Fruit fly (Drosophila melanogaster) whole organism, wandering third instar larva: Measurements from ENCODE around the gene Traf4.

Source experiments
- CG9705 ChIP-seq: fragments of 200-800 bp; sonication (Bioruptor generic); optimal IDR thresholded peaks from 2 replicates; lab custom pipeline; 2018; ENCODE audit warnings: missing biosample characterization, mild to moderate bottlenecking, missing genetic modification characterization
- Hr83 ChIP-seq: fragments of 200-300 bp; sonication (Bioruptor generic); optimal IDR thresholded peaks from 2 replicates; lab custom pipeline; 2016; ENCODE audit warnings: missing biosample characterization, mild to moderate bottlenecking, missing genetic modification characterization, moderate library complexity; ENCODE audit not compliant: poor library complexity, severe bottlenecking
- br ChIP-seq: fragments of 200-800 bp; sonication (Bioruptor generic); optimal IDR thresholded peaks from 2 replicates; lab custom pipeline; 2016; ENCODE audit warnings: missing biosample characterization, missing genetic modification characterization
- dl ChIP-seq, 2 experiments: fragments of 175-275, 200-275 bp in 1 of 2; fragments of 200-275 bp in 1 of 2; sonication (Bioruptor generic); optimal IDR thresholded peaks; lab custom pipeline; 2018; ENCODE audit warnings: mild to moderate bottlenecking in 2 of 2, missing biosample characterization in 2 of 2, missing genetic modification characterization in 2 of 2, moderate library complexity in 2 of 2; ENCODE audit not compliant: partially characterized antibody in 2 of 2, insufficient read depth in 1 of 2
- fru ChIP-seq: fragments of 200-800 bp; sonication (Bioruptor generic); optimal IDR thresholded peaks from 3 replicates; lab custom pipeline; 2016; ENCODE audit warnings: missing biosample characterization, mild to moderate bottlenecking, missing genetic modification characterization
- lola ChIP-seq: fragments of >200 bp; optimal IDR thresholded peaks from 2 replicates; lab custom pipeline; 2017; ENCODE audit warnings: missing biosample characterization, missing genetic modification characterization
- woc ChIP-seq: sonication (Bioruptor generic); optimal IDR thresholded peaks from 2 replicates; lab custom pipeline; 2016; ENCODE audit warnings: missing biosample characterization, mild to moderate bottlenecking, missing genetic modification characterization

DNA sequence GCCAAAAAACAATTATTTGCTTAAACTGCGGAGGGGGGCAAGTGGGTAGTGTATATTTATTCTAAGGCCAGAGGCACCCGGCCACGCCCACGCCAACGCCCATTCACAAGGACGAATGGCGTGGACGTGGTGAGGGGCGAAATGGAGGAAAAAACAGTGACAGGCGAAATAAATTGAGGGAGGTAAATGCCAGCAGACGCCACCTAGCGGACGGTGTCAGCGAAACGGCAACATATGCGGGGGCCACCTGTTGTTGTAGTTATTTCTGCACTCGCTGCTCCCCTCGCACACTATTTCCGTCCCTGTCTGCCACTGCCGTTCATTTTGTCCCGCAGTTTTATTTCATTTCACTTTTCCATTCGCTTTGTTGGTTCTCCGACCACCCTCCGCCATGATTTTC, 56.3 kb downstream of the Traf4 start:
- TF ChIP-seq lola (GFP tag; lab: Kevin White, UChicago), result no peak
- TF ChIP-seq dl (GFP tag; optimal IDR thresholded peaks at IDR 0.05; lab: Kevin White, UChicago; ENCODE audit: insufficient read depth in 1 of 2, partially characterized antibody in 2 of 2), result no peak
- TF ChIP-seq woc (GFP tag; lab: Kevin White, UChicago), result no peak
- TF ChIP-seq fru, result no peak
- no peak for TF ChIP-seq CG9705 (GFP tag; lab: Kevin White, UChicago)
- no peak for TF ChIP-seq br (GFP tag; lab: Kevin White, UChicago)
- no peak for TF ChIP-seq Hr83
